Worm (Caenorhabditis elegans) whole organism, L1 larva: ENCODE measurements around the gene R04B5.11.

Source experiments
- C04F5.9 ChIP-seq: sonication (generic microtip); optimal IDR thresholded peaks from 2 replicates; lab custom pipeline; 2016; ENCODE audit warnings: missing genetic modification characterization, missing compliant biosample characterization
- C34B4.2 ChIP-seq: sonication (generic microtip); optimal IDR thresholded peaks from 2 replicates; lab custom pipeline; 2017; ENCODE audit warnings: mild to moderate bottlenecking, missing genetic modification characterization, missing compliant biosample characterization
- F16B12.6 ChIP-seq: fragments of 150-350 bp; optimal IDR thresholded peaks from 2 replicates; lab custom pipeline; 2014; ENCODE audit warnings: missing biosample characterization, missing genetic modification characterization
- alr-1 ChIP-seq: fragments of 200-800 bp; sonication (Bioruptor generic); optimal IDR thresholded peaks from 2 replicates; lab custom pipeline; 2018; ENCODE audit warnings: borderline replicate concordance, mild to moderate bottlenecking, missing genetic modification characterization, missing compliant biosample characterization
- ama-1 ChIP-seq: fragments of 150-350 bp; optimal IDR thresholded peaks from 2 replicates; lab custom pipeline; 2014
- blmp-1 ChIP-seq: fragments of 150-350 bp; optimal IDR thresholded peaks from 2 replicates; lab custom pipeline; 2014; ENCODE audit warnings: missing biosample characterization, missing genetic modification characterization
- ceh-63 ChIP-seq: fragments of 200-800 bp; sonication (Bioruptor generic); optimal IDR thresholded peaks from 2 replicates; lab custom pipeline; 2018; ENCODE audit warnings: mild to moderate bottlenecking, missing genetic modification characterization, missing compliant biosample characterization
- ceh-82 ChIP-seq, 3 experiments: fragments of 150-350 bp in 1 of 3; sonication (generic microtip) in 2 of 3; optimal IDR thresholded peaks; 2 replicates each; lab custom pipeline; 2014 to 2017; ENCODE audit warnings: missing biosample characterization in 3 of 3, missing genetic modification characterization in 3 of 3
- ceh-88 ChIP-seq: fragments of 200-800 bp; sonication (Bioruptor generic); IDR thresholded peaks from 2 replicates; pipeline ENCODE4 v1.3.6; 2022; ENCODE audit warnings: missing genetic modification characterization, missing compliant biosample characterization
- ces-1 ChIP-seq: fragments of 150-350 bp; optimal IDR thresholded peaks from 2 replicates; lab custom pipeline; 2014; ENCODE audit warnings: missing biosample characterization, missing genetic modification reagents, missing genetic modification characterization
- efl-1 ChIP-seq, 4 experiments: fragments of 150-350 bp; optimal IDR thresholded peaks in 3 of 4; peaks in 1 of 4; 1 replicate in 1 of 4; 2 replicates in 3 of 4; lab custom pipeline; 2014; ENCODE audit warnings: missing biosample characterization in 2 of 4, missing genetic modification characterization in 2 of 4, missing genetic modification reagents in 2 of 4
- egl-13 ChIP-seq: sonication (generic microtip); optimal IDR thresholded peaks from 2 replicates; lab custom pipeline; 2016; ENCODE audit warnings: missing genotype, missing genetic modification reagents, missing genetic modification characterization, missing compliant biosample characterization
- egl-27 ChIP-seq, 2 experiments: fragments of 150-350 bp in 1 of 2; sonication (generic microtip); optimal IDR thresholded peaks; 3 replicates each; lab custom pipeline; 2017 to 2018; ENCODE audit warnings: missing biosample characterization in 2 of 2, missing genetic modification characterization in 2 of 2, missing genetic modification reagents in 2 of 2
- elt-3 ChIP-seq, 6 experiments: fragments of 150-350 bp in 1 of 6; sonication (generic microtip); optimal IDR thresholded peaks; 2 replicates each; lab custom pipeline; 2017 to 2018; ENCODE audit warnings: missing biosample characterization in 6 of 6, missing genetic modification characterization in 6 of 6, inconsistent platforms in 1 of 6
- ets-5 ChIP-seq: fragments of 200-800 bp; sonication (Bioruptor generic); IDR thresholded peaks from 2 replicates; pipeline ENCODE4 v1.3.6; 2022; ENCODE audit warnings: missing genetic modification characterization, missing compliant biosample characterization
- fkh-10 ChIP-seq: sonication (generic microtip); optimal IDR thresholded peaks from 2 replicates; lab custom pipeline; 2017; ENCODE audit warnings: missing biosample characterization, missing genetic modification reagents, missing genetic modification characterization
- fkh-8 ChIP-seq: sonication (generic microtip); optimal IDR thresholded peaks from 2 replicates; lab custom pipeline; 2016; ENCODE audit warnings: mild to moderate bottlenecking, missing genetic modification characterization, missing compliant biosample characterization
- hlh-17 ChIP-seq: fragments of 200-800 bp; sonication (Bioruptor generic); optimal IDR thresholded peaks from 2 replicates; lab custom pipeline; 2018; ENCODE audit warnings: missing genetic modification characterization, mild to moderate bottlenecking, missing compliant biosample characterization, moderate library complexity, borderline replicate concordance
- hlh-4 ChIP-seq: sonication (generic microtip); optimal IDR thresholded peaks from 2 replicates; lab custom pipeline; 2016; ENCODE audit warnings: mild to moderate bottlenecking, missing genetic modification characterization, missing compliant biosample characterization
- hpl-2 ChIP-seq: fragments of 150-350 bp; optimal IDR thresholded peaks from 2 replicates; lab custom pipeline; 2014; ENCODE audit warnings: missing biosample characterization, missing genetic modification reagents, missing genetic modification characterization
- isw-1 ChIP-seq: fragments of 200-800 bp; sonication (Bioruptor generic); IDR thresholded peaks from 2 replicates; pipeline ENCODE4 v1.3.6; 2022; ENCODE audit warnings: missing genetic modification characterization, missing compliant biosample characterization
- lin-14 ChIP-seq: fragments of 200-800 bp; sonication (Bioruptor generic); optimal IDR thresholded peaks from 2 replicates; lab custom pipeline; 2018; ENCODE audit warnings: mild to moderate bottlenecking, missing genetic modification characterization, moderate library complexity, missing compliant biosample characterization
- lin-35 ChIP-seq, 2 experiments: fragments of 150-350 bp; optimal IDR thresholded peaks; 2 replicates each; lab custom pipeline; 2014; ENCODE audit warnings: missing biosample characterization in 2 of 2, missing genetic modification characterization in 2 of 2, missing genetic modification reagents in 2 of 2
- lin-39 ChIP-seq: fragments of 150-350 bp; optimal IDR thresholded peaks from 2 replicates; lab custom pipeline; 2014; ENCODE audit warnings: missing biosample characterization, missing genetic modification reagents, missing genetic modification characterization
- lir-3 ChIP-seq: sonication (generic microtip); optimal IDR thresholded peaks from 2 replicates; lab custom pipeline; 2016; ENCODE audit warnings: mild to moderate bottlenecking, missing genetic modification characterization, moderate library complexity, missing compliant biosample characterization; ENCODE audit not compliant: poor library complexity
- lsy-2 ChIP-seq, 2 experiments: fragments of 150-350 bp; optimal IDR thresholded peaks; 2 replicates each; lab custom pipeline; 2014; ENCODE audit warnings: missing biosample characterization in 2 of 2, missing genetic modification characterization in 2 of 2
- mab-9 ChIP-seq: fragments of 200-800 bp; sonication (Bioruptor generic); IDR thresholded peaks from 2 replicates; pipeline ENCODE4 v1.3.6; 2022; ENCODE audit warnings: missing genetic modification reagents, missing genetic modification characterization, missing compliant biosample characterization
- mep-1 ChIP-seq: fragments of 150-350 bp; optimal IDR thresholded peaks from 2 replicates; lab custom pipeline; 2014; ENCODE audit warnings: missing biosample characterization, missing genetic modification characterization
- nhr-11 ChIP-seq: fragments of 150-350 bp; optimal IDR thresholded peaks from 2 replicates; lab custom pipeline; 2014; ENCODE audit warnings: missing biosample characterization, missing genetic modification characterization
- nhr-20 ChIP-seq: sonication (generic microtip); optimal IDR thresholded peaks from 2 replicates; lab custom pipeline; 2016; ENCODE audit warnings: mild to moderate bottlenecking, missing genetic modification characterization, missing compliant biosample characterization
- nhr-47 ChIP-seq: sonication (generic microtip); optimal IDR thresholded peaks from 2 replicates; lab custom pipeline; 2016; ENCODE audit warnings: mild to moderate bottlenecking, missing genetic modification characterization, moderate library complexity, missing compliant biosample characterization
- nhr-71 ChIP-seq: sonication (generic microtip); optimal IDR thresholded peaks from 2 replicates; lab custom pipeline; 2016; ENCODE audit warnings: mild to moderate bottlenecking, missing genetic modification characterization, moderate library complexity, missing compliant biosample characterization
- nhr-77 ChIP-seq: fragments of 150-350 bp; optimal IDR thresholded peaks from 2 replicates; lab custom pipeline; 2014; ENCODE audit warnings: missing biosample characterization, missing genetic modification characterization
- nhr-84 ChIP-seq: sonication (generic microtip); optimal IDR thresholded peaks from 2 replicates; lab custom pipeline; 2017; ENCODE audit warnings: missing biosample characterization, missing genetic modification characterization
- nhr-85 ChIP-seq: sonication (generic microtip); peaks from one replicate; lab custom pipeline; 2016; ENCODE audit warnings: missing genetic modification characterization, inconsistent platforms, missing compliant biosample characterization
- nhr-90 ChIP-seq: sonication (generic microtip); optimal IDR thresholded peaks from 2 replicates; lab custom pipeline; 2016; ENCODE audit warnings: mild to moderate bottlenecking, missing genetic modification characterization, missing compliant biosample characterization; ENCODE audit not compliant: poor library complexity
- rnt-1 ChIP-seq: sonication (generic microtip); optimal IDR thresholded peaks from 2 replicates; lab custom pipeline; 2016; ENCODE audit warnings: mild to moderate bottlenecking, missing genetic modification characterization, moderate library complexity, missing compliant biosample characterization
- skn-1 ChIP-seq: fragments of 150-350 bp; optimal IDR thresholded peaks from 2 replicates; lab custom pipeline; 2014; ENCODE audit warnings: missing biosample characterization, missing genetic modification characterization
- snpc-4 ChIP-seq: fragments of 150-350 bp; optimal IDR thresholded peaks from 2 replicates; lab custom pipeline; 2014; ENCODE audit warnings: missing biosample characterization, missing genetic modification characterization
- snu-23 ChIP-seq: sonication (generic microtip); optimal IDR thresholded peaks from 2 replicates; lab custom pipeline; 2016; ENCODE audit warnings: missing genetic modification characterization, missing compliant biosample characterization
- swsn-7 ChIP-seq: sonication (generic microtip); optimal IDR thresholded peaks from 2 replicates; lab custom pipeline; 2016; ENCODE audit warnings: missing genetic modification characterization, missing compliant biosample characterization
- tbx-2 ChIP-seq: sonication (generic microtip); optimal IDR thresholded peaks from 2 replicates; lab custom pipeline; 2016; ENCODE audit warnings: missing genetic modification characterization, missing compliant biosample characterization
- unc-130 ChIP-seq: fragments of 150-350 bp; optimal IDR thresholded peaks from 2 replicates; lab custom pipeline; 2017; ENCODE audit warnings: missing biosample characterization, missing genetic modification characterization, inconsistent platforms
- unc-30 ChIP-seq: sonication (generic microtip); optimal IDR thresholded peaks from 2 replicates; lab custom pipeline; 2017; ENCODE audit warnings: missing biosample characterization, missing genetic modification characterization
- unc-62 ChIP-seq: fragments of 150-350 bp; optimal IDR thresholded peaks from 2 replicates; lab custom pipeline; 2014; ENCODE audit warnings: missing biosample characterization, missing genetic modification reagents, missing genetic modification characterization
- unc-86 ChIP-seq: sonication (generic microtip); optimal IDR thresholded peaks from 2 replicates; lab custom pipeline; 2016; ENCODE audit warnings: missing genetic modification characterization, missing compliant biosample characterization
- xbp-1 ChIP-seq: sonication (generic microtip); optimal IDR thresholded peaks from 2 replicates; lab custom pipeline; 2016; ENCODE audit warnings: missing genetic modification characterization, missing compliant biosample characterization

Gene R04B5.11

DNA sequence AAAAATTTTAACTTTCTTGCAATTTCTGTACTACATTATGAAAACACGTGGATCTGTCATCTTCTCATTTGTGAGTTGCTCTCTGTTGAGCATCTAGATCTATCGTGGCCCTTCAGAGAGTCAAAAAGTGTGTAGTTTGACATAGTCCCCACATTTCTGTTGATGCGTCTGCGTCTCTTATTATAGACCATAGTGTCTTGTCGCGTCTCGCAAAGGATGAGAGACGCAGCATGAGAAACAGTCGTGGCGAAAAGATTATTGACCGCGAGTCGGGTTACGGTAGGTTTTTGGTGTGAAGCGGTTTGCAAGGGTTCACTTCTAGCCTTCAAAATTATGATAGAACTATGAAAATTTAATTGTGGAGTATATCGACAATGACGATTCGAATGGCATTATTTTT, 48.8 kb downstream of the R04B5.11 start (continued):
- no peak for TF ChIP-seq unc-30 (tag; lab: Kevin White, UChicago)
- TF ChIP-seq mab-9 (GFP tag; lab: Robert Waterston, UW): no peak
- TF ChIP-seq snu-23 (GFP tag; lab: Kevin White, UChicago): peak; percentile 81
- TF ChIP-seq nhr-77 (tag; lab: Kevin White, UChicago): peak; percentile 61
- peak; percentile 63 for TF ChIP-seq skn-1 (tag; lab: Kevin White, UChicago)
- TF ChIP-seq snpc-4 (tag; lab: Kevin White, UChicago): peak; percentile 11
- TF ChIP-seq ceh-63 (GFP tag; lab: Kevin White, UChicago): no peak
- peak; percentile 31 for TF ChIP-seq fkh-10 (GFP tag; lab: Kevin White, UChicago)
- peak; percentile 28; the same call in 1 of the 2 replicates for TF ChIP-seq isw-1
- peak; percentile 74 to 83 (median 74) for TF ChIP-seq ceh-82 (tag; optimal IDR thresholded peaks at IDR 0.05; lab: Kevin White, UChicago)
- peak; percentile 69 for TF ChIP-seq xbp-1 (tag; lab: Kevin White, UChicago)
- TF ChIP-seq unc-62 (GFP tag; lab: Kevin White, UChicago): no peak
- TF ChIP-seq ama-1 (lab: Kevin White, UChicago): peak; percentile 12
- TF ChIP-seq egl-27 (tag; optimal IDR thresholded peaks at IDR 0.05; lab: Kevin White, UChicago): peak in 1 of 2 experiments; percentile 24
- TF ChIP-seq nhr-84 (tag; lab: Kevin White, UChicago): no peak
- peak; percentile 25 for TF ChIP-seq lin-39 (tag; lab: Kevin White, UChicago)
- no peak for TF ChIP-seq nhr-90
- TF ChIP-seq egl-13 (tag; lab: Kevin White, UChicago): peak; percentile 45
- peak; percentile 55 for TF ChIP-seq unc-130 (tag; lab: Kevin White, UChicago)
- peak; percentile 89 for TF ChIP-seq lin-14 (GFP tag; lab: Kevin White, UChicago)
- TF ChIP-seq unc-86 (tag; lab: Kevin White, UChicago): peak; percentile 68
- TF ChIP-seq, all 84 proteins: peak for 41

ce11 chrV:10041484-10041883, 49.6 kb downstream of the R04B5.11 start:
- TF ChIP-seq elt-3 (tag; optimal IDR thresholded peaks at IDR 0.05; lab: Kevin White, UChicago) (no peak), nhr-85 (no peak), isw-1 (peak; percentile 8; the same call in 1 of the 2 replicates), ets-5 (GFP tag; lab: Robert Waterston, UW) (no peak), F16B12.6 (no peak), mep-1 (peak; percentile 21), C34B4.2 (tag; lab: Kevin White, UChicago) (no peak), rnt-1 (tag; lab: Kevin White, UChicago) (no peak), lir-3 (tag; lab: Kevin White, UChicago) (no peak), lin-14 (GFP tag; lab: Kevin White, UChicago) (peak; percentile 68), fkh-8 (peak; percentile 47), efl-1 (optimal IDR thresholded peaks at IDR 0.05; lab: Kevin White, UChicago) (peak; percentile 1 to 2), efl-1 (GFP tag; optimal IDR thresholded peaks at IDR 0.05 in 1 of 2; lab: Kevin White, UChicago) (no peak), C04F5.9 (tag; lab: Kevin White, UChicago) (no peak), nhr-11 (tag; lab: Kevin White, UChicago) (no peak), swsn-7 (tag; lab: Kevin White, UChicago) (peak; percentile 22), ceh-88 (GFP tag; lab: Robert Waterston, UW) (no peak), alr-1 (no peak), nhr-47 (tag; lab: Kevin White, UChicago) (peak; percentile 25), lsy-2 (tag; optimal IDR thresholded peaks at IDR 0.05; lab: Kevin White, UChicago) (peak; percentile 33 to 54), hlh-4 (tag; lab: Kevin White, UChicago) (no peak), snpc-4 (tag; lab: Kevin White, UChicago) (no peak), snu-23 (GFP tag; lab: Kevin White, UChicago) (peak; percentile 31), nhr-77 (tag; lab: Kevin White, UChicago) (no peak), hlh-17 (GFP tag; lab: Kevin White, UChicago) (no peak), nhr-20 (tag; lab: Kevin White, UChicago) (peak; percentile 3), blmp-1 (tag; lab: Kevin White, UChicago) (peak; percentile 3), ceh-82 (tag; optimal IDR thresholded peaks at IDR 0.05; lab: Kevin White, UChicago) (peak in 1 of 3 experiments; percentile 50), hpl-2 (GFP tag; lab: Kevin White, UChicago) (no peak), lin-35 (GFP tag; optimal IDR thresholded peaks at IDR 0.05; lab: Kevin White, UChicago) (peak in 1 of 2 experiments; percentile 4), tbx-2 (tag; lab: Kevin White, UChicago) (no peak), lin-39 (tag; lab: Kevin White, UChicago) (no peak), nhr-71 (peak; percentile 34), ces-1 (GFP tag; lab: Kevin White, UChicago) (no peak)
